Worm (Caenorhabditis elegans): ENCODE measurements around the gene C35A5.3.

DNA sequence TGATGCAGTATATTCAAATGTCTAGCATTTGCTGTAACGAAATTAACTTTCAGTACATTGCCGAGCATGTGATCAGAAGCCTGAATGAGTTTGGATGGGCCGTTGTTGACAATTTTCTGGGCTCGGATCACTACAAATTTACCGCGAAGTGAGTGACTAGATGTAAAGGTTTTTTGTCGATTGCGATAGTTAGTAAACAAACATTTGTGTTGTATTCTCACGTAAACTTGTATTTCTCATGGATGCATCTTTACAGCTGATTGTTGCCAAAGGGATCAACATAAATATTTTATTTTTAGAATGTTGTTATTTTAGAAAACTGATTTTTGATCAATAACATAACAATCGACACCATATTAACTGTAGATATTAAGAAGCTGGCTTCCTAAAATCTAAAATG lies 27.2 kb downstream of the C35A5.3 start:
- TF ChIP-seq him-1 (tag; optimal IDR thresholded peaks at IDR 0.05): no peak
- TF ChIP-seq W03F9.2 (tag; optimal IDR thresholded peaks at IDR 0.05): no peak
